Fruit fly (Drosophila melanogaster) whole organism, adult: ENCODE data around the gene CG13829.

ENCODE experiments used
- CG11617 ChIP-seq: fragments of 200-800 bp; sonication (Bioruptor generic); optimal IDR thresholded peaks from 2 replicates; lab custom pipeline; 2017; ENCODE audit warnings: mild to moderate bottlenecking, missing biosample characterization, missing genetic modification reagents, missing genetic modification characterization
- CG1620 ChIP-seq: fragments of 200-800 bp; sonication (Bioruptor generic); optimal IDR thresholded peaks from 2 replicates; lab custom pipeline; 2016; ENCODE audit warnings: missing biosample characterization, missing genetic modification characterization
- CG33017 ChIP-seq: fragments of 200-800 bp; sonication (Bioruptor generic); optimal IDR thresholded peaks from 2 replicates; lab custom pipeline; 2018; ENCODE audit warnings: missing biosample characterization, mild to moderate bottlenecking, missing genetic modification characterization, moderate library complexity
- CG5204 ChIP-seq: fragments of 200-800 bp; sonication (Bioruptor generic); optimal IDR thresholded peaks from 2 replicates; lab custom pipeline; 2016; ENCODE audit warnings: missing biosample characterization, missing genetic modification characterization
- CG7045 ChIP-seq: fragments of 200-800 bp; sonication (Bioruptor generic); optimal IDR thresholded peaks from 2 replicates; lab custom pipeline; 2017; ENCODE audit warnings: missing biosample characterization, mild to moderate bottlenecking, missing genetic modification characterization
- CG7101 ChIP-seq: fragments of 200-800 bp; sonication (Bioruptor generic); optimal IDR thresholded peaks from 2 replicates; lab custom pipeline; 2018; ENCODE audit warnings: missing biosample characterization, mild to moderate bottlenecking, missing genetic modification characterization, moderate library complexity
- Clk ChIP-seq: fragments of 200-800 bp; sonication (Bioruptor generic); optimal IDR thresholded peaks from 2 replicates; lab custom pipeline; 2017; ENCODE audit warnings: missing biosample characterization, missing genetic modification characterization
- bab1 ChIP-seq: fragments of 200-800 bp; sonication (Bioruptor generic); optimal IDR thresholded peaks from 3 replicates; lab custom pipeline; 2019; ENCODE audit warnings: missing biosample characterization, mild to moderate bottlenecking, missing genetic modification characterization, moderate library complexity
- cnc ChIP-seq, 2 experiments: fragments of >200 bp; optimal IDR thresholded peaks; 2 replicates each; lab custom pipeline; 2017
- kay ChIP-seq: fragments of 200-800 bp; sonication (Bioruptor generic); peaks from one replicate; lab custom pipeline; 2016; ENCODE audit warnings: missing biosample characterization, missing genetic modification characterization, borderline replicate concordance
- pad ChIP-seq: fragments of 200-800 bp; sonication (Bioruptor generic); optimal IDR thresholded peaks from 3 replicates; lab custom pipeline; 2017; ENCODE audit warnings: missing biosample characterization, missing genetic modification characterization, mild to moderate bottlenecking, moderate library complexity, missing genetic modification reagents
- tj ChIP-seq: fragments of 200-800 bp; sonication (Bioruptor generic); optimal IDR thresholded peaks from 3 replicates; lab custom pipeline; 2017; ENCODE audit warnings: missing biosample characterization, mild to moderate bottlenecking, missing genetic modification characterization, moderate library complexity
- toe ChIP-seq: fragments of 200-800 bp; sonication (Bioruptor generic); optimal IDR thresholded peaks from 2 replicates; lab custom pipeline; 2016; ENCODE audit warnings: missing biosample characterization, missing genetic modification characterization

DNA sequence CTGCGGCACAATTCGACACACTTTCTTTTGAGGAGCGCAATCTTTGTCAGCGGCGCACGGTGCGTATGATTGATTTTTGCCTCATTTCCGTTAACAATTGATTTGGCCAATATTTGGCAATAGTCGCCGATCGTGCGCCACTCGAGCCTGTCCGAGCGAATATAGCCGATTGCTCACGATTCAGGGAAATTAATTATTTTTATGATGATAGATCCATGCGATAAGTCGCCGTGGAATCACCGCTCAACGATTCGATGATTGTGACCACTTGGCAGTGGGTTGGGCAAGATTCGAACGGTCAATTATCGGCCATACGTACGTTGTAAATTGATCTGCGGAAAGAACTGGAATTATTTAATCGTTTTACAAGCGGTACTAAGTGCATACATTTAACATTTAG lies 10.7 kb upstream of the CG13829 start:
- TF ChIP-seq toe (GFP tag; lab: Kevin White, UChicago) (no peak), tj (GFP tag; lab: Kevin White, UChicago) (no peak), CG5204 (GFP tag; lab: Kevin White, UChicago) (no peak), CG33017 (no peak), CG11617 (GFP tag; lab: Kevin White, UChicago) (no peak), Clk (GFP tag; lab: Kevin White, UChicago) (no peak), CG7045 (GFP tag; lab: Kevin White, UChicago) (no peak), kay (GFP tag; lab: Kevin White, UChicago) (no peak), pad (GFP tag; lab: Kevin White, UChicago) (no peak), bab1 (GFP tag; lab: Kevin White, UChicago) (no peak), CG1620 (GFP tag; lab: Kevin White, UChicago) (no peak), CG7101 (tag; lab: Kevin White, UChicago) (no peak), cnc (optimal IDR thresholded peaks at IDR 0.05; lab: Kevin White, UChicago) (no peak)
